Worm (Caenorhabditis elegans) whole organism, midembryonic: ENCODE measurements around the gene C47E8.3.

Experiments used
- cog-1 ChIP-seq: sonication (generic microtip); optimal IDR thresholded peaks from 2 replicates; lab custom pipeline; 2016; ENCODE audit warnings: missing genetic modification characterization, missing compliant biosample characterization
- tab-1 ChIP-seq: fragments of 200-800 bp; sonication (Bioruptor generic); IDR thresholded peaks from 2 replicates; pipeline ENCODE4 v1.3.6; 2022; ENCODE audit warnings: missing genetic modification characterization, missing compliant biosample characterization
- ztf-29 ChIP-seq: fragments of 200-800 bp; sonication (Bioruptor generic); IDR thresholded peaks from 2 replicates; pipeline ENCODE4 v1.3.6; 2022; ENCODE audit warnings: missing genetic modification reagents, missing genetic modification characterization, missing compliant biosample characterization

DNA sequence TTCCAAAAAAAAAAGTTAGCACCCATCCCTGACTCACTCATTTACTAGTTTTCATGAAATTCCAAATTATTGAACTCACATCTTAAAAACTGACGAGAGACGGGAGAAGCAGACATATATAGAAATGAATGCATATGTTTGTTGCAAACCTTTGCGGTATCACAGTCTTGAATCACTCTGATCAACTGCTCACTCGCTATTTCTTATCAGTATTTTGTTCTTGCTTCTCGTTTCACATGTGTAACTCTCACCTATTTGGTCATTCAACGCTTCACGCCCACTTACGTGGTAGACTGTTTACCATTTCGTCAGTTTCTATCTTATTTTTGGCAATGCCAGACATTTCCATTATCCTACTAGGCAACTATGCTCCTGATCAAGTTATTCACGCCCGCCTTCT lies 39.3 kb upstream of the C47E8.3 start, which contains the start of gene C54G10.1:
- TF ChIP-seq ztf-29 (no peak), cog-1 (tag; lab: Kevin White, UChicago) (no peak), tab-1 (no peak)
